Worm (Caenorhabditis elegans): ENCODE data around the gene Y38H6C.21.
"Not testable (repeated sequence)": the region's sequence is repeated elsewhere in the genome, so short reads cannot be mapped to it uniquely, and the experiment has no call there.

Y38H6C.21 gene

ce11 chrV:20566454-20566853 is 11.4 kb upstream of the Y38H6C.21 start, which contains the start of gene F26F2.3:
Gene F26F2.3 (minus strand): TSS chrV:20566554.
- no peak for TF ChIP-seq W03F9.2 (tag; optimal IDR thresholded peaks at IDR 0.05)
- TF ChIP-seq him-1 (tag; optimal IDR thresholded peaks at IDR 0.05), result no peak
- TF ChIP-seq dao-5 (tag; optimal IDR thresholded peaks at IDR 0.05), result no peak

- TF ChIP-seq him-1, W03F9.2, dao-5 (tag; optimal IDR thresholded peaks at IDR 0.05): not testable (repeated sequence)
Measured at ce11 chrV:20564054-20564453, 9.0 kb upstream of the Y38H6C.21 start, which contains the start of gene F26F2.13. Gene F26F2.13 (plus strand): TSS chrV:20564354.

- no peak for TF ChIP-seq W03F9.2 (tag; optimal IDR thresholded peaks at IDR 0.05)
- TF ChIP-seq him-1 (tag; optimal IDR thresholded peaks at IDR 0.05), result no peak
- no peak for TF ChIP-seq dao-5 (tag; optimal IDR thresholded peaks at IDR 0.05)
Measured at ce11 chrV:20561795-20562194, 6.7 kb upstream of the Y38H6C.21 start, which contains the start of gene F26F2.1. Gene F26F2.1 (minus strand): TSS chrV:20561895.

- TF ChIP-seq him-1 (tag; optimal IDR thresholded peaks at IDR 0.05) (no peak), dao-5 (tag; optimal IDR thresholded peaks at IDR 0.05) (no peak), W03F9.2 (tag; optimal IDR thresholded peaks at IDR 0.05) (no peak)
Measured at ce11 chrV:20558270-20558669, 3.2 kb upstream of the Y38H6C.21 start, which contains the start of gene abf-4. Gene abf-4 (minus strand): TSS chrV:20558370.

ce11 chrV:20556260-20556659 is 1.2 kb upstream of the Y38H6C.21 start, which contains the start of gene Y38H6C.23:
Gene Y38H6C.23 (minus strand): TSS chrV:20556360.
- no peak for TF ChIP-seq W03F9.2 (tag; optimal IDR thresholded peaks at IDR 0.05)
- TF ChIP-seq him-1 (tag; optimal IDR thresholded peaks at IDR 0.05), result no peak
- TF ChIP-seq dao-5 (tag; optimal IDR thresholded peaks at IDR 0.05), result no peak

ce11 chrV:20552971-20553370 is 2.1 kb downstream of the Y38H6C.21 start, which contains the start of gene vmo-1:
Gene vmo-1 (minus strand): TSS chrV:20553071.
- TF ChIP-seq dao-5 (tag; optimal IDR thresholded peaks at IDR 0.05) (no peak), him-1 (tag; optimal IDR thresholded peaks at IDR 0.05) (no peak)

ce11 chrV:20551096-20551495 is 4.0 kb downstream of the Y38H6C.21 start, which contains the start of gene Y38H6C.20:
Gene Y38H6C.20 (minus strand): TSS chrV:20551196.
- TF ChIP-seq dao-5 (tag; optimal IDR thresholded peaks at IDR 0.05), result no peak
- TF ChIP-seq him-1 (tag; optimal IDR thresholded peaks at IDR 0.05), result no peak
- no peak for TF ChIP-seq W03F9.2 (tag; optimal IDR thresholded peaks at IDR 0.05)

ce11 chrV:20547048-20547447 is 8.0 kb downstream of the Y38H6C.21 start, which contains the start of gene Y38H6C.18:
Gene Y38H6C.18 (minus strand): TSS chrV:20547148.
- TF ChIP-seq W03F9.2 (tag; optimal IDR thresholded peaks at IDR 0.05), result no peak
- no peak for TF ChIP-seq him-1 (tag; optimal IDR thresholded peaks at IDR 0.05)
- no peak for TF ChIP-seq dao-5 (tag; optimal IDR thresholded peaks at IDR 0.05)

- TF ChIP-seq him-1 (tag; optimal IDR thresholded peaks at IDR 0.05), result no peak
- no peak for TF ChIP-seq dao-5 (tag; optimal IDR thresholded peaks at IDR 0.05)
- TF ChIP-seq W03F9.2 (tag; optimal IDR thresholded peaks at IDR 0.05), result no peak
Measured at ce11 chrV:20545742-20546141, 9.3 kb downstream of the Y38H6C.21 start.

ce11 chrV:20544610-20545009 is 10.5 kb downstream of the Y38H6C.21 start:
- TF ChIP-seq W03F9.2 (tag; optimal IDR thresholded peaks at IDR 0.05), result no peak
- TF ChIP-seq dao-5 (tag; optimal IDR thresholded peaks at IDR 0.05), result no peak
- TF ChIP-seq him-1 (tag; optimal IDR thresholded peaks at IDR 0.05), result no peak

ce11 chrV:20544092-20544491 is 11.0 kb downstream of the Y38H6C.21 start, which contains the start of gene slc-36.3:
Gene slc-36.3 (minus strand): TSS chrV:20544192.
- TF ChIP-seq dao-5 (tag; optimal IDR thresholded peaks at IDR 0.05), result no peak
- TF ChIP-seq W03F9.2 (tag; optimal IDR thresholded peaks at IDR 0.05), result no peak
- no peak for TF ChIP-seq him-1 (tag; optimal IDR thresholded peaks at IDR 0.05)

ce11 chrV:20539055-20539454 is 16.0 kb downstream of the Y38H6C.21 start, which contains the start of gene Y38H6C.16:
Gene Y38H6C.16 (minus strand): TSS chrV:20539347.
- TF ChIP-seq dao-5 (tag; optimal IDR thresholded peaks at IDR 0.05) (no peak), W03F9.2 (tag; optimal IDR thresholded peaks at IDR 0.05) (no peak), him-1 (tag; optimal IDR thresholded peaks at IDR 0.05) (no peak)

- TF ChIP-seq dao-5 (tag; optimal IDR thresholded peaks at IDR 0.05) (no peak), W03F9.2 (tag; optimal IDR thresholded peaks at IDR 0.05) (no peak), him-1 (tag; optimal IDR thresholded peaks at IDR 0.05) (no peak)
Measured at ce11 chrV:20536208-20536607, 18.9 kb downstream of the Y38H6C.21 start, which contains the start of gene Y38H6C.15. Gene Y38H6C.15 (minus strand): TSS chrV:20536308.

ce11 chrV:20534072-20534471 is 21.0 kb downstream of the Y38H6C.21 start, which contains the start of gene famh-161:
Gene famh-161 (minus strand): TSS chrV:20534172.
- TF ChIP-seq dao-5 (tag; optimal IDR thresholded peaks at IDR 0.05), result no peak
- TF ChIP-seq W03F9.2 (tag; optimal IDR thresholded peaks at IDR 0.05), result no peak
- no peak for TF ChIP-seq him-1 (tag; optimal IDR thresholded peaks at IDR 0.05)

- TF ChIP-seq W03F9.2 (tag; optimal IDR thresholded peaks at IDR 0.05) (no peak), dao-5 (tag; optimal IDR thresholded peaks at IDR 0.05) (no peak), him-1 (tag; optimal IDR thresholded peaks at IDR 0.05) (no peak)
Measured at ce11 chrV:20527493-20527892, 27.6 kb downstream of the Y38H6C.21 start, which contains the start of gene Y38H6C.13. Gene Y38H6C.13 (plus strand): TSS chrV:20527793.

Measured in whole organism, L4/young adult.